Fruit fly (Drosophila melanogaster) whole organism, embryonic: ENCODE data around the gene CG1092.

Experiments
- Bteb2 ChIP-seq: fragments of 200-800 bp; sonication (Bioruptor generic); optimal IDR thresholded peaks from 2 replicates; lab custom pipeline; 2016; ENCODE audit warnings: missing biosample characterization, missing genetic modification characterization
- C15 ChIP-seq: fragments of 200-800 bp; sonication (Bioruptor generic); IDR thresholded peaks from 3 replicates; pipeline ENCODE4 v1.3.6; 2022; ENCODE audit warnings: missing biosample characterization, missing genetic modification characterization
- CG10366 ChIP-seq: fragments of 200-800 bp; sonication (Bioruptor generic); IDR thresholded peaks from 2 replicates; pipeline ENCODE4 v1.3.6; 2022; ENCODE audit warnings: missing biosample characterization, missing genetic modification characterization
- CG11093 ChIP-seq: fragments of 200-800 bp; sonication (Bioruptor generic); IDR thresholded peaks from 3 replicates; pipeline ENCODE4 v1.3.6; 2022; ENCODE audit warnings: missing biosample characterization, missing genetic modification characterization
- CG11695 ChIP-seq: fragments of 200-800 bp; sonication (Bioruptor generic); IDR thresholded peaks from 3 replicates; pipeline ENCODE4 v1.3.6; 2022; ENCODE audit warnings: missing biosample characterization, missing genetic modification characterization
- CG12744 ChIP-seq: fragments of 200-800 bp; sonication (Bioruptor generic); optimal IDR thresholded peaks from 2 replicates; lab custom pipeline; 2016; ENCODE audit warnings: missing biosample characterization, missing genetic modification characterization
- CG12942 ChIP-seq: fragments of 200-800 bp; sonication (Bioruptor generic); optimal IDR thresholded peaks from 3 replicates; lab custom pipeline; 2016; ENCODE audit warnings: missing biosample characterization, missing genetic modification characterization
- CG13296 ChIP-seq: fragments of 200-800 bp; sonication (Bioruptor generic); optimal IDR thresholded peaks from 3 replicates; lab custom pipeline; 2018; ENCODE audit warnings: missing biosample characterization, mild to moderate bottlenecking, missing genetic modification characterization
- CG13424 ChIP-seq: fragments of 200-800 bp; sonication (Bioruptor generic); optimal IDR thresholded peaks from 2 replicates; lab custom pipeline; 2019; ENCODE audit warnings: missing biosample characterization, mild to moderate bottlenecking, missing genetic modification characterization, moderate library complexity
- CG15269 ChIP-seq: fragments of 200-800 bp; sonication (Bioruptor generic); optimal IDR thresholded peaks from 2 replicates; lab custom pipeline; 2018; ENCODE audit warnings: missing biosample characterization, mild to moderate bottlenecking, missing genetic modification characterization, moderate library complexity
- CG15601 ChIP-seq: fragments of 200-800 bp; sonication (Bioruptor generic); optimal IDR thresholded peaks from 3 replicates; lab custom pipeline; 2019; ENCODE audit warnings: missing biosample characterization, mild to moderate bottlenecking, missing genetic modification characterization, moderate library complexity
- CG15696 ChIP-seq: fragments of 200-800 bp; sonication (Bioruptor generic); optimal IDR thresholded peaks from 2 replicates; lab custom pipeline; 2019; ENCODE audit warnings: missing biosample characterization, mild to moderate bottlenecking, missing genetic modification characterization, moderate library complexity
- CG1602 ChIP-seq: fragments of 200-800 bp; sonication (Bioruptor generic); optimal IDR thresholded peaks from 3 replicates; lab custom pipeline; 2016; ENCODE audit warnings: missing biosample characterization, missing genetic modification characterization
- CG16779 ChIP-seq: fragments of 200-800 bp; sonication (Bioruptor generic); IDR thresholded peaks from 2 replicates; pipeline ENCODE4 v1.3.6; 2022; ENCODE audit warnings: missing biosample characterization, missing genetic modification characterization
- CG16863 ChIP-seq: fragments of 200-800 bp; sonication (Bioruptor generic); optimal IDR thresholded peaks from 3 replicates; lab custom pipeline; 2016; ENCODE audit warnings: missing biosample characterization, missing genetic modification characterization
- CG32532 ChIP-seq: fragments of 200-800 bp; sonication (Bioruptor generic); IDR thresholded peaks from 2 replicates; pipeline ENCODE4 v1.3.6; 2022; ENCODE audit warnings: missing biosample characterization, missing genetic modification characterization
- CG32767 ChIP-seq: fragments of 200-800 bp; sonication (Bioruptor generic); IDR thresholded peaks from 2 replicates; pipeline ENCODE4 v1.3.6; 2022; ENCODE audit warnings: missing biosample characterization, missing genetic modification characterization
- CG43689 ChIP-seq: fragments of 200-800 bp; sonication (Bioruptor generic); IDR thresholded peaks from 2 replicates; pipeline ENCODE4 v1.3.6; 2022; ENCODE audit warnings: missing biosample characterization, missing genetic modification characterization
- CG6689 ChIP-seq: fragments of 200-800 bp; sonication (Bioruptor generic); IDR thresholded peaks from 2 replicates; pipeline ENCODE4 v1.3.6; 2022; ENCODE audit warnings: missing biosample characterization, missing genetic modification characterization
- CG7745 ChIP-seq: fragments of 200-800 bp; sonication (Bioruptor generic); optimal IDR thresholded peaks from 2 replicates; lab custom pipeline; 2018; ENCODE audit warnings: missing biosample characterization, mild to moderate bottlenecking, missing genetic modification characterization, moderate library complexity
- CG7928 ChIP-seq: fragments of 200-800 bp; sonication (Bioruptor generic); optimal IDR thresholded peaks from 2 replicates; lab custom pipeline; 2017; ENCODE audit warnings: missing biosample characterization, mild to moderate bottlenecking, missing genetic modification characterization
- CG8089 ChIP-seq: fragments of 200-800 bp; sonication (Bioruptor generic); optimal IDR thresholded peaks from 3 replicates; lab custom pipeline; 2016; ENCODE audit warnings: missing biosample characterization, missing genetic modification characterization
- CG8281 ChIP-seq: fragments of 200-800 bp; sonication (Bioruptor generic); optimal IDR thresholded peaks from 2 replicates; lab custom pipeline; 2018; ENCODE audit warnings: missing biosample characterization, mild to moderate bottlenecking, missing genetic modification characterization, moderate library complexity
- CG9797 ChIP-seq: fragments of 200-800 bp; sonication (Bioruptor generic); optimal IDR thresholded peaks from 3 replicates; lab custom pipeline; 2018; ENCODE audit warnings: missing biosample characterization, mild to moderate bottlenecking, missing genetic modification characterization
- CG9817 ChIP-seq: fragments of 200-800 bp; sonication (Bioruptor generic); optimal IDR thresholded peaks from 2 replicates; lab custom pipeline; 2018; ENCODE audit warnings: missing biosample characterization, mild to moderate bottlenecking, missing genetic modification characterization, moderate library complexity
- Dek ChIP-seq: fragments of 200-800 bp; sonication (Bioruptor generic); optimal IDR thresholded peaks from 3 replicates; lab custom pipeline; 2019; ENCODE audit warnings: missing biosample characterization, mild to moderate bottlenecking, missing genetic modification characterization, moderate library complexity
- Dip2 ChIP-seq: fragments of 200-800 bp; sonication (Bioruptor generic); IDR thresholded peaks from 2 replicates; pipeline ENCODE4 v1.3.6; 2022; ENCODE audit warnings: missing biosample characterization, missing genetic modification characterization
- Drgx ChIP-seq: fragments of 200-800 bp; sonication (Bioruptor generic); IDR thresholded peaks from 2 replicates; pipeline ENCODE4 v1.3.6; 2022; ENCODE audit warnings: missing biosample characterization, missing genetic modification characterization
- Eip74EF ChIP-seq, 2 experiments: fragments of 200-800 bp in 1 of 2; fragments of >200 bp in 1 of 2; sonication (Bioruptor generic) in 1 of 2; optimal IDR thresholded peaks; 2 replicates each; lab custom pipeline; 2017 to 2019; ENCODE audit warnings: missing biosample characterization in 2 of 2, missing genetic modification characterization in 2 of 2, mild to moderate bottlenecking in 1 of 2, moderate library complexity in 1 of 2
- Ets97D ChIP-seq: fragments of 200-800 bp; sonication (Bioruptor generic); optimal IDR thresholded peaks from 3 replicates; lab custom pipeline; 2016; ENCODE audit warnings: missing biosample characterization, missing genetic modification characterization
- Gug ChIP-seq: fragments of 200-800 bp; sonication (Bioruptor generic); IDR thresholded peaks from 4 replicates; pipeline ENCODE4 v1.3.6; 2022; ENCODE audit warnings: missing biosample characterization, missing genetic modification characterization
- HmgD ChIP-seq: fragments of 200-800 bp; sonication (Bioruptor generic); optimal IDR thresholded peaks from 3 replicates; lab custom pipeline; 2016; ENCODE audit warnings: missing biosample characterization, missing genetic modification characterization
- Lpt ChIP-seq: fragments of >200 bp; optimal IDR thresholded peaks from 2 replicates; lab custom pipeline; 2018; ENCODE audit warnings: missing biosample characterization, missing genetic modification characterization
- Oaz ChIP-seq: fragments of 200-800 bp; sonication (Bioruptor generic); IDR thresholded peaks from 2 replicates; pipeline ENCODE4 v1.3.6; 2022; ENCODE audit warnings: missing biosample characterization, missing genetic modification characterization
- Poxn ChIP-seq: fragments of 200-800 bp; sonication (Bioruptor generic); IDR thresholded peaks from 2 replicates; pipeline ENCODE4 v1.3.6; 2022; ENCODE audit warnings: missing biosample characterization, missing genetic modification characterization
- Spps ChIP-seq: fragments of 200-800 bp; sonication (Bioruptor generic); optimal IDR thresholded peaks from 2 replicates; lab custom pipeline; 2018; ENCODE audit warnings: missing biosample characterization, mild to moderate bottlenecking, missing genetic modification characterization
- ap ChIP-seq: fragments of 200-800 bp; sonication (Bioruptor generic); IDR thresholded peaks from 2 replicates; pipeline ENCODE4 v1.3.6; 2022; ENCODE audit warnings: missing biosample characterization, missing genetic modification characterization
- gt ChIP-seq: fragments of 200-800 bp; sonication (Bioruptor generic); IDR thresholded peaks from 2 replicates; pipeline ENCODE4 v1.3.6; 2022; ENCODE audit warnings: missing biosample characterization, missing genetic modification characterization
- hth ChIP-seq: fragments of >200 bp; optimal IDR thresholded peaks from 2 replicates; lab custom pipeline; 2017; ENCODE audit warnings: inconsistent platforms
- ind ChIP-seq: fragments of 200-800 bp; sonication (Bioruptor generic); optimal IDR thresholded peaks from 3 replicates; lab custom pipeline; 2016; ENCODE audit warnings: missing biosample characterization, missing genetic modification characterization
- kay ChIP-seq: fragments of 200-800 bp; sonication (Bioruptor generic); optimal IDR thresholded peaks from 2 replicates; lab custom pipeline; 2016; ENCODE audit warnings: missing biosample characterization, missing genetic modification characterization
- nerfin-2 ChIP-seq: fragments of 200-800 bp; sonication (Bioruptor generic); IDR thresholded peaks from 2 replicates; pipeline ENCODE4 v1.3.6; 2022; ENCODE audit warnings: missing biosample characterization, missing genetic modification characterization; ENCODE audit not compliant: partially characterized antibody
- nmo ChIP-seq: fragments of 200-800 bp; sonication (Bioruptor generic); optimal IDR thresholded peaks from 2 replicates; lab custom pipeline; 2018; ENCODE audit warnings: missing biosample characterization, mild to moderate bottlenecking, missing genetic modification characterization, moderate library complexity
- pb ChIP-seq: fragments of 200-800 bp; sonication (Bioruptor generic); optimal IDR thresholded peaks from 3 replicates; lab custom pipeline; 2016; ENCODE audit warnings: missing biosample characterization, missing genetic modification characterization
- phol ChIP-seq: fragments of 200-800 bp; sonication (Bioruptor generic); optimal IDR thresholded peaks from 3 replicates; lab custom pipeline; 2018; ENCODE audit warnings: missing biosample characterization, mild to moderate bottlenecking, missing genetic modification characterization, moderate library complexity
- ranshi ChIP-seq: fragments of 200-800 bp; sonication (Bioruptor generic); IDR thresholded peaks from 2 replicates; pipeline ENCODE4 v1.3.6; 2022; ENCODE audit warnings: missing biosample characterization, missing genetic modification characterization
- run ChIP-seq: fragments of 200-800 bp; sonication (Bioruptor generic); optimal IDR thresholded peaks from 3 replicates; lab custom pipeline; 2018; ENCODE audit warnings: missing biosample characterization, mild to moderate bottlenecking, missing genetic modification characterization
- tio ChIP-seq: fragments of 200-800 bp; sonication (Bioruptor generic); optimal IDR thresholded peaks from 2 replicates; lab custom pipeline; 2017; ENCODE audit warnings: missing biosample characterization, missing genetic modification characterization, inconsistent platforms
- tup ChIP-seq: fragments of 200-800 bp; sonication (Bioruptor generic); optimal IDR thresholded peaks from 2 replicates; lab custom pipeline; 2016; ENCODE audit warnings: missing biosample characterization, mild to moderate bottlenecking, missing genetic modification characterization, moderate library complexity
- unpg ChIP-seq: fragments of 200-800 bp; sonication (Bioruptor generic); optimal IDR thresholded peaks from 3 replicates; lab custom pipeline; 2018; ENCODE audit warnings: missing biosample characterization, mild to moderate bottlenecking, missing genetic modification characterization, moderate library complexity
- vfl ChIP-seq: fragments of 200-800 bp; sonication (Bioruptor generic); optimal IDR thresholded peaks from 2 replicates; lab custom pipeline; 2016; ENCODE audit warnings: missing biosample characterization, missing genetic modification characterization
- vnd ChIP-seq: fragments of 200-800 bp; sonication (Bioruptor generic); IDR thresholded peaks from 3 replicates; pipeline ENCODE4 v1.3.6; 2022; ENCODE audit warnings: missing biosample characterization, missing genetic modification characterization; ENCODE audit not compliant: partially characterized antibody
- vvl ChIP-seq: fragments of 200-800 bp; sonication (Bioruptor generic); IDR thresholded peaks from 2 replicates; pipeline ENCODE4 v1.3.6; 2022; ENCODE audit warnings: missing biosample characterization, missing genetic modification characterization

The CG1092 gene

DNA sequence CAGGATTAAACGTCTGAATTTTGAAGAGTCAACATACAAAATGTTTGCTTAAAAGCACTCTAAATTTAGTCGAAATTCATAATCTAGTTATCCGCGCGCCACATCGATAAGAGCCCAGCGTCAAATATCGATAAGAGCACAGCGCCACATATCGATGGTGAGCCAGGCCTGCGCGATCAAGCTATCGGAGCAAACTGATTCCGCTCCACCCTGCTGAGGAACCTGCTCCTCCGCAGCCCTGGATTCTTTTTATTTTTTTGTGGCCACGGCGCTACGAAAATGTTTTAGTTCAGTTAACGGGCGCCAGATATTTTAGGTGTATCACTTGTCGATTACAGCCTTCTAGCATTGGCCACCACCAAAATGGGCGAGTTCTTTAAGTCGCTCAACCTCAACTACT lies 45.8 kb upstream of the CG1092 start (continued):
- TF ChIP-seq CG8281 (tag; lab: Kevin White, UChicago) (no peak), kay (GFP tag; lab: Kevin White, UChicago) (no peak), CG16863 (GFP tag; lab: Kevin White, UChicago) (no peak), C15 (GFP tag; lab: Robert Waterston, UW) (no peak), CG9817 (tag; lab: Kevin White, UChicago) (peak; percentile 25), Lpt (GFP tag; lab: Kevin White, UChicago) (no peak), CG7928 (peak; percentile 99), CG32767 (no peak), pb (GFP tag; lab: Kevin White, UChicago) (no peak), CG16779 (GFP tag; lab: Robert Waterston, UW) (no peak), phol (tag; lab: Kevin White, UChicago) (peak; percentile 41), ap (GFP tag; lab: Robert Waterston, UW) (no peak), ranshi (GFP tag; lab: Robert Waterston, UW) (no peak), unpg (GFP tag; lab: Kevin White, UChicago) (no peak), CG12942 (GFP tag; lab: Kevin White, UChicago) (peak; percentile 12), CG8089 (GFP tag; lab: Kevin White, UChicago) (no peak), CG11093 (GFP tag; lab: Robert Waterston, UW) (no peak), Bteb2 (GFP tag; lab: Kevin White, UChicago) (no peak), CG11695 (no peak), Drgx (GFP tag; lab: Robert Waterston, UW) (0 out of 2 replicates have a peak, but pooled peaks have one; percentile 20), CG13296 (GFP tag; lab: Kevin White, UChicago) (no peak), Ets97D (GFP tag; lab: Kevin White, UChicago) (peak; percentile 70), CG7745 (tag; lab: Kevin White, UChicago) (no peak), Oaz (GFP tag; lab: Robert Waterston, UW) (no peak), CG13424 (peak; percentile 14), CG15696 (tag; lab: Kevin White, UChicago) (peak; percentile 7), tio (GFP tag; lab: Kevin White, UChicago) (no peak), tup (GFP tag; lab: Kevin White, UChicago) (no peak), CG1602 (GFP tag; lab: Kevin White, UChicago) (no peak), Dip2 (GFP tag; lab: Robert Waterston, UW) (no peak), vnd (GFP tag; lab: Robert Waterston, UW) (peak; percentile 97), Spps (tag; lab: Kevin White, UChicago) (no peak), Gug (GFP tag; lab: Robert Waterston, UW) (no peak; the same call in 3 of the 4 replicates), Dek (peak; percentile 45), vfl (peak; percentile 19), CG6689 (GFP tag; lab: Robert Waterston, UW) (no peak), CG15601 (tag; lab: Kevin White, UChicago) (no peak), hth (lab: Kevin White, UChicago) (no peak), CG10366 (GFP tag; lab: Robert Waterston, UW) (no peak), CG15269 (no peak), CG43689 (GFP tag; lab: Robert Waterston, UW) (no peak), HmgD (peak; percentile 86), nmo (peak; percentile 53), gt (GFP tag; lab: Robert Waterston, UW) (no peak), run (tag; lab: Kevin White, UChicago) (no peak), Poxn (no peak), nerfin-2 (GFP tag; lab: Robert Waterston, UW) (peak; percentile 95), CG12744 (GFP tag; lab: Kevin White, UChicago) (no peak), CG9797 (peak; percentile 31), Eip74EF (GFP tag; optimal IDR thresholded peaks at IDR 0.05; lab: Kevin White, UChicago) (no peak), ind (GFP tag; lab: Kevin White, UChicago) (no peak), vvl (no peak; the same call in 1 of the 2 replicates), CG32532 (peak; percentile 71)
